Worm (Caenorhabditis elegans) whole organism, midembryonic: ENCODE data around the gene K08F9.4.
"Not testable (repeated sequence)": the region's sequence is repeated elsewhere in the genome, so short reads cannot be mapped to it uniquely, and the experiment has no call there.

Source experiments
- T22C8.4 ChIP-seq: fragments of 200-800 bp; sonication (Bioruptor generic); IDR thresholded peaks from 2 replicates; pipeline ENCODE4 v1.3.6; 2022; ENCODE audit warnings: missing genetic modification characterization, missing compliant biosample characterization
- cog-1 ChIP-seq: sonication (generic microtip); optimal IDR thresholded peaks from 2 replicates; lab custom pipeline; 2016; ENCODE audit warnings: missing genetic modification characterization, missing compliant biosample characterization
- flt-1 ChIP-seq: fragments of 200-800 bp; sonication (Bioruptor generic); IDR thresholded peaks from 2 replicates; pipeline ENCODE4 v1.3.6; 2022; ENCODE audit warnings: missing genetic modification characterization, missing compliant biosample characterization
- klf-2 ChIP-seq: fragments of 200-800 bp; sonication (Bioruptor generic); conservative IDR thresholded peaks from 2 replicates; pipeline ENCODE4 v1.3.6; 2022; ENCODE audit warnings: missing genetic modification reagents, missing genetic modification characterization, missing compliant biosample characterization
- med-1 ChIP-seq: sonication (generic microtip); optimal IDR thresholded peaks from 2 replicates; lab custom pipeline; 2017; ENCODE audit warnings: missing genetic modification characterization, mild to moderate bottlenecking, missing compliant biosample characterization, antibody characterized with exemption, missing genetic modification reagents; ENCODE audit not compliant: insufficient read depth
- ref-1 ChIP-seq: fragments of 200-800 bp; sonication (Bioruptor generic); conservative IDR thresholded peaks from 2 replicates; pipeline ENCODE4 v1.3.6; 2022; ENCODE audit warnings: missing genetic modification reagents, missing genetic modification characterization, missing compliant biosample characterization
- tab-1 ChIP-seq: fragments of 200-800 bp; sonication (Bioruptor generic); IDR thresholded peaks from 2 replicates; pipeline ENCODE4 v1.3.6; 2022; ENCODE audit warnings: missing genetic modification characterization, missing compliant biosample characterization
- ztf-23 ChIP-seq: fragments of 200-800 bp; sonication (Bioruptor generic); IDR thresholded peaks from 2 replicates; pipeline ENCODE4 v1.3.6; 2022; ENCODE audit warnings: missing genetic modification reagents, missing genetic modification characterization, missing compliant biosample characterization
- ztf-29 ChIP-seq: fragments of 200-800 bp; sonication (Bioruptor generic); IDR thresholded peaks from 2 replicates; pipeline ENCODE4 v1.3.6; 2022; ENCODE audit warnings: missing genetic modification reagents, missing genetic modification characterization, missing compliant biosample characterization

The K08F9.4 gene

ce11 chrV:15143798-15144197, at the start of gene K08F9.4:
Gene K08F9.4 (plus strand): TSS chrV:15144019.
- no peak for TF ChIP-seq ztf-23 (GFP tag; lab: Robert Waterston, UW)
- TF ChIP-seq tab-1 (GFP tag; lab: Robert Waterston, UW), result no peak
- TF ChIP-seq cog-1 (tag; lab: Kevin White, UChicago), result no peak
- no peak for TF ChIP-seq ref-1 (GFP tag; lab: Robert Waterston, UW)
- TF ChIP-seq ztf-29 (GFP tag; lab: Robert Waterston, UW), result no peak
- no peak for TF ChIP-seq T22C8.4 (GFP tag; lab: Robert Waterston, UW)
- no peak for TF ChIP-seq flt-1 (GFP tag; lab: Robert Waterston, UW)
- TF ChIP-seq klf-2 (GFP tag; lab: Robert Waterston, UW), result no peak
- no peak for TF ChIP-seq med-1 (GFP tag; lab: Kevin White, UChicago)

ce11 chrV:15094749-15095148, 49.1 kb upstream of the K08F9.4 start, which contains the start of gene srx-78:
Gene srx-78 (plus strand): TSS chrV:15095049.
- TF ChIP-seq T22C8.4 (GFP tag; lab: Robert Waterston, UW) (no peak), tab-1 (GFP tag; lab: Robert Waterston, UW) (no peak), ztf-29 (GFP tag; lab: Robert Waterston, UW) (no peak), flt-1 (GFP tag; lab: Robert Waterston, UW) (no peak), ref-1 (GFP tag; lab: Robert Waterston, UW) (no peak), cog-1 (tag; lab: Kevin White, UChicago) (no peak), ztf-23 (GFP tag; lab: Robert Waterston, UW) (no peak), klf-2 (GFP tag; lab: Robert Waterston, UW) (no peak), med-1 (GFP tag; lab: Kevin White, UChicago) (no peak)

DNA sequence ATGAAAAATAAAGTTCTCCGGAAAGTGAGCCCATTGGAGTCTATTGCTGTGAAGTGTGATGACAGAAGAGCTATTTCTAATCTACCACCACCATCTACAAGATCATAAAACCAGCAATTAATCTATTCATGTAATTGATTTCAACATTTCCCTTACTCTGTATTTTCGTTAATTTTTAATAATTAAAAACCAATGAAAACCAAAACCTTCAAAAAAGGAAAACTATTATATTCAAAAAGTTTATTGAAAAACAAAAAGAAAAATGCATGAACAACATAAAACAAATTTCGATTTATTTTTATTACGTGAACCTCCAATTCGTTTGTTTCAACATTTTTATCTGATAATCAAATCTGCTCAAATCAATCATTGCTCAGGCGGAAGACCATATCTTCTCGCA, 44.4 kb upstream of the K08F9.4 start, which contains the start of gene C01G10.1:
Gene C01G10.1, plus strand, starts transcription at position 301 of the 400 bp plus-strand sequence.
- TF ChIP-seq tab-1 (GFP tag; lab: Robert Waterston, UW) (no peak), ztf-23 (GFP tag; lab: Robert Waterston, UW) (no peak), ztf-29 (GFP tag; lab: Robert Waterston, UW) (no peak), flt-1 (GFP tag; lab: Robert Waterston, UW) (no peak)

DNA sequence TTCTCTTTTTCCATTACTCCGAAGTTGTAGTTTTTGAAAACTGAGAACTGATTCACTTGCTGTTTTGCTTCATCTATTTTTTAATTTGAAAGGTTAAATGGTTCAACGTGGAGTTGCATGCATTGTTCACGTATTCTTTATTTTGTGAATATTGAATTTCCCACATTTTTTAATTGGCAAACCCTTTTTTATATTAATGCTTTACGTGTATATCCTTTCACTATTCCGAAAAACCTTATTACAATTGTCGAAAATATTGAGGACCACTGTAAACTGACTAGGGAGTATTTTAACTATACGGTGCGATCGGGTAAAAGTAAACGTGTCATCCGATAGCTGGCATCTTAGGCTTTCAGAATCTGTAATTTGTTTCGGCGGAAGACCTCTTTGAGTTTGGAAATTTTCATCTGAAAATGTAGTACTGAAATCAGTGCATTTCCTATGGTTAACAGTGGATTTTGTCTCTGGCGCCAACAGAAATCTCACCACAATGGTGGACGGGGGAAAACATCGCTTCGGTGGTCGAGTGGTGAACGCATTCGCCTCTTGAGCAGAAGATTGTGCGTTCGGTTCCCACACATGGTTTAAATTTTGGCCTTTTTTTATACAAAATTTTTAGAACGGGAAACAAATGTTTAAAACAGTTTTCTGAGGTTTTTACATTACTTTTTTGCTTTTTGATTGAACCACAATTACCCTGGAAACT, 37.8 kb upstream of the K08F9.4 start, which contains the start of gene C01G10.14:
Gene C01G10.14, minus strand, starts transcription at position 51 of the 706 bp plus-strand sequence.
- TF ChIP-seq tab-1 (GFP tag; lab: Robert Waterston, UW); ref-1 (GFP tag; lab: Robert Waterston, UW); cog-1 (tag; lab: Kevin White, UChicago): not testable (repeated sequence)

DNA sequence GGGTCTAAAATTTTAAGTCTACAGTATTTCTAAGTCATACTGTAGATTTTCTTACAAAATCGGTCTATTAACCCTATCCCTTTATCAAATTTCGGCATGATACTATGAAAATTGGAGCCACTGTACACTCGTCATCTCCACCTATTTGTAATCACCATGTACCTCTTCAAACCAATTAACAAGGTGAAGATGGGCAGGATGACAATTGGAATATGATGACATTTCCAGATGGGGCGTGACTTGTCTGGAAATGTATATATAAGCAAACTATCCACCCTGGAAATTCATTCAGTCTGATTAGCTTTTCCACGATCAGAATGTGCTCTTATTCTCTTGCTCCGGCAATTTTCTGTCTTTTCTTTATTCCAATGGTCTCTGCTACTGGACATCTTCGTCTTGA, 34.6 kb upstream of the K08F9.4 start, which contains the start of gene Y75B12A.2:
Gene Y75B12A.2, plus strand, starts transcription at position 301 of the 400 bp plus-strand sequence.
- TF ChIP-seq ztf-29 (GFP tag; lab: Robert Waterston, UW) (no peak), flt-1 (GFP tag; lab: Robert Waterston, UW) (no peak), ref-1 (GFP tag; lab: Robert Waterston, UW) (no peak), med-1 (GFP tag; lab: Kevin White, UChicago) (no peak), klf-2 (GFP tag; lab: Robert Waterston, UW) (no peak), cog-1 (tag; lab: Kevin White, UChicago) (no peak), tab-1 (GFP tag; lab: Robert Waterston, UW) (no peak), ztf-23 (GFP tag; lab: Robert Waterston, UW) (no peak), T22C8.4 (GFP tag; lab: Robert Waterston, UW) (no peak)

ce11 chrV:15111660-15112059, 32.2 kb upstream of the K08F9.4 start, which contains the start of gene T01G5.7:
Gene T01G5.7 (plus strand): TSS chrV:15111960.
- TF ChIP-seq med-1 (GFP tag; lab: Kevin White, UChicago) (no peak), ztf-29 (GFP tag; lab: Robert Waterston, UW) (no peak), tab-1 (GFP tag; lab: Robert Waterston, UW) (no peak), flt-1 (GFP tag; lab: Robert Waterston, UW) (no peak), klf-2 (GFP tag; lab: Robert Waterston, UW) (no peak), ref-1 (GFP tag; lab: Robert Waterston, UW) (no peak), ztf-23 (GFP tag; lab: Robert Waterston, UW) (no peak), T22C8.4 (GFP tag; lab: Robert Waterston, UW) (no peak), cog-1 (tag; lab: Kevin White, UChicago) (no peak)

DNA sequence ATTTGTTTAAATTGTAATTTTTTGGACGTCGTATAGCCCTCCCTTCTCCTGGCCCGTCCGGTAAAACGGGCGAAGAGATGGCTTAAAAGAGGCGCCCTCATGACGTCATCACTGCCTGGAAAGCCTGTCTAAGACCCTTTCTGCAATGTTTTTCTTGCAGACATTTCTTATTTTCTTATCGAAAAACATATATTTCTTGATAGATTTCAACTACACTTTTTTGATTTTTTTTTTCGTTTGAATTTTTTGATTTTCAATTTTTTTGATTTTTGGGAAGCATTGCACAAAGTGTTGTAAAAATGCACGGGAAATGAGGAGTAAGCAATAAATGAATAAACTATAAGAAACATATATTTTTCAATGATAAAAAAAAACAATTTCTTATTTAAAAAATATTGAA, 29.8 kb upstream of the K08F9.4 start, which contains the start of gene T01G5.6:
Gene T01G5.6, minus strand, starts transcription at position 101 of the 400 bp plus-strand sequence.
- TF ChIP-seq klf-2 (GFP tag; lab: Robert Waterston, UW), result no peak
- no peak for TF ChIP-seq ztf-29 (GFP tag; lab: Robert Waterston, UW)
- TF ChIP-seq cog-1 (tag; lab: Kevin White, UChicago), result no peak
- TF ChIP-seq ref-1 (GFP tag; lab: Robert Waterston, UW), result no peak
- no peak for TF ChIP-seq T22C8.4 (GFP tag; lab: Robert Waterston, UW)
- no peak for TF ChIP-seq ztf-23 (GFP tag; lab: Robert Waterston, UW)
- TF ChIP-seq tab-1 (GFP tag; lab: Robert Waterston, UW), result no peak
- no peak for TF ChIP-seq flt-1 (GFP tag; lab: Robert Waterston, UW)
- TF ChIP-seq med-1 (GFP tag; lab: Kevin White, UChicago), result no peak

DNA sequence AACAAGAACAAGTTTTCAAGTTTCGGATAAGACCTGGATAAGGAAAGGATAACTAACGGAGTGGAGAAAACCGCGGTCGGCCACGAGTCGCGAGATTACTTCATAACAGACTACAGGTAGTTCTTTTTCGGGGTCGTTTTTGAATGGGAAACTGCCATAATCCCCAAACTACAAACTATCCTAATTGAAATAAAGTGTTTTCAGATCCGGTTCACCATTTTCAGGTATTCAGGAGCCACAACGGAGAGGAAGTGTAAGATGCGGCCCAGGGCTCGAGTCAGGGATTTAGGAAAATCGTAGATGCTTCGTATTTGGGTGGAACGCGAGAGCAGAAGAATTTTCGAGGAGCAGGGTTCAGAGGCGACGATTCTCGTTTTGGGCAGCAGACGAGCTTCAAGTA, 27.9 kb upstream of the K08F9.4 start, which contains the start of gene T01G5.8:
Gene T01G5.8, plus strand, starts transcription at position 301 of the 400 bp plus-strand sequence.
- not testable (repeated sequence) for TF ChIP-seq cog-1 (tag; lab: Kevin White, UChicago); klf-2 (GFP tag; lab: Robert Waterston, UW); tab-1 (GFP tag; lab: Robert Waterston, UW)

DNA sequence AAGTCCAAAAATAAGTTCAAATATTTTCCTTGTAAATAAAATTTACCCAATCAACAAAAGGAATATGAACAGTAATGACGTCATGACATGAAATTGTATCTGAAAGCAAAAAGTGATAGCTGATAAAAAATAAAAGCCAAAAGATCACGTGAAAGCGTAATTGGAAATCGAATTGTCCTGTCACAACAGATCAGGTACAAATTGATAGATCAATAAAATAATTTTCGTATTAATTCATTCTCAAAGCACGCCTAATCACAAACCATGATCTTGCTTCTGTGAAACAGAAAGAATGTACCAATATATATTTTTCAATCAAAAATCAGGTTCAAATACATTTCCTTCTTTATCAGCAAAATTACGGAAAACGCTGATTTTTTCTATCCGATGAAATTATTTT, 24.3 kb upstream of the K08F9.4 start, which contains the start of gene flor-1:
Gene flor-1, minus strand, starts transcription at position 101 of the 400 bp plus-strand sequence.
- TF ChIP-seq T22C8.4 (GFP tag; lab: Robert Waterston, UW), result no peak
- no peak for TF ChIP-seq tab-1 (GFP tag; lab: Robert Waterston, UW)
- no peak for TF ChIP-seq ref-1 (GFP tag; lab: Robert Waterston, UW)
- no peak for TF ChIP-seq med-1 (GFP tag; lab: Kevin White, UChicago)
- no peak for TF ChIP-seq flt-1 (GFP tag; lab: Robert Waterston, UW)
- no peak for TF ChIP-seq ztf-23 (GFP tag; lab: Robert Waterston, UW)
- no peak for TF ChIP-seq cog-1 (tag; lab: Kevin White, UChicago)
- TF ChIP-seq ztf-29 (GFP tag; lab: Robert Waterston, UW), result no peak
- no peak for TF ChIP-seq klf-2 (GFP tag; lab: Robert Waterston, UW)
